Worm (Caenorhabditis elegans) whole organism, L1 larva: ENCODE measurements around the gene toca-1.
A peak's percentile ranks its signal among the peaks of the same experiment; 100 is the strongest.

Experiments used
- F16B12.6 ChIP-seq: fragments of 150-350 bp; optimal IDR thresholded peaks from 2 replicates; lab custom pipeline; 2014; ENCODE audit warnings: missing biosample characterization, missing genetic modification characterization
- aha-1 ChIP-seq: fragments of 150-350 bp; optimal IDR thresholded peaks from 2 replicates; lab custom pipeline; 2014; ENCODE audit warnings: missing biosample characterization, missing genetic modification characterization
- aly-2 ChIP-seq: fragments of 150-350 bp; optimal IDR thresholded peaks from 2 replicates; lab custom pipeline; 2014; ENCODE audit warnings: missing biosample characterization, missing genetic modification characterization
- blmp-1 ChIP-seq: fragments of 150-350 bp; optimal IDR thresholded peaks from 2 replicates; lab custom pipeline; 2014; ENCODE audit warnings: missing biosample characterization, missing genetic modification characterization
- ceh-63 ChIP-seq: fragments of 200-800 bp; sonication (Bioruptor generic); optimal IDR thresholded peaks from 2 replicates; lab custom pipeline; 2018; ENCODE audit warnings: mild to moderate bottlenecking, missing genetic modification characterization, missing compliant biosample characterization
- ceh-8 ChIP-seq: fragments of 200-800 bp; sonication (Bioruptor generic); optimal IDR thresholded peaks from 2 replicates; lab custom pipeline; 2018; ENCODE audit warnings: mild to moderate bottlenecking, missing genetic modification characterization, moderate library complexity, missing compliant biosample characterization
- ceh-82 ChIP-seq, 3 experiments: fragments of 150-350 bp in 1 of 3; sonication (generic microtip) in 2 of 3; optimal IDR thresholded peaks; 2 replicates each; lab custom pipeline; 2014 to 2017; ENCODE audit warnings: missing biosample characterization in 3 of 3, missing genetic modification characterization in 3 of 3
- ceh-88 ChIP-seq: fragments of 200-800 bp; sonication (Bioruptor generic); IDR thresholded peaks from 2 replicates; pipeline ENCODE4 v1.3.6; 2022; ENCODE audit warnings: missing genetic modification characterization, missing compliant biosample characterization
- ceh-90 ChIP-seq: sonication (generic microtip); optimal IDR thresholded peaks from 2 replicates; lab custom pipeline; 2016; ENCODE audit warnings: missing genetic modification characterization, missing compliant biosample characterization
- ces-1 ChIP-seq: fragments of 150-350 bp; optimal IDR thresholded peaks from 2 replicates; lab custom pipeline; 2014; ENCODE audit warnings: missing biosample characterization, missing genetic modification reagents, missing genetic modification characterization
- dpl-1 ChIP-seq, 3 experiments: fragments of 150-350 bp in 2 of 3; sonication (generic microtip) in 1 of 3; optimal IDR thresholded peaks; 2 replicates each; lab custom pipeline; 2014 to 2017; ENCODE audit warnings: missing biosample characterization in 3 of 3, missing genetic modification characterization in 3 of 3, missing genetic modification reagents in 3 of 3
- dsc-1 ChIP-seq: sonication (generic microtip); optimal IDR thresholded peaks from 2 replicates; lab custom pipeline; 2016; ENCODE audit warnings: mild to moderate bottlenecking, missing genetic modification characterization, missing compliant biosample characterization
- efl-1 ChIP-seq, 4 experiments: fragments of 150-350 bp; optimal IDR thresholded peaks in 3 of 4; peaks in 1 of 4; 1 replicate in 1 of 4; 2 replicates in 3 of 4; lab custom pipeline; 2014; ENCODE audit warnings: missing biosample characterization in 2 of 4, missing genetic modification characterization in 2 of 4, missing genetic modification reagents in 2 of 4
- elt-2 ChIP-seq: sonication (generic microtip); optimal IDR thresholded peaks from 2 replicates; lab custom pipeline; 2016; ENCODE audit warnings: missing genetic modification characterization, mild to moderate bottlenecking, inconsistent platforms, missing compliant biosample characterization, missing genetic modification reagents
- elt-3 ChIP-seq, 6 experiments: fragments of 150-350 bp in 1 of 6; sonication (generic microtip); optimal IDR thresholded peaks; 2 replicates each; lab custom pipeline; 2017 to 2018; ENCODE audit warnings: missing biosample characterization in 6 of 6, missing genetic modification characterization in 6 of 6, inconsistent platforms in 1 of 6
- fkh-10 ChIP-seq: sonication (generic microtip); optimal IDR thresholded peaks from 2 replicates; lab custom pipeline; 2017; ENCODE audit warnings: missing biosample characterization, missing genetic modification reagents, missing genetic modification characterization
- fkh-4 ChIP-seq: sonication (generic microtip); optimal IDR thresholded peaks from 2 replicates; lab custom pipeline; 2016; ENCODE audit warnings: missing compliant biosample characterization, missing genetic modification characterization, borderline replicate concordance
- fkh-8 ChIP-seq: sonication (generic microtip); optimal IDR thresholded peaks from 2 replicates; lab custom pipeline; 2016; ENCODE audit warnings: mild to moderate bottlenecking, missing genetic modification characterization, missing compliant biosample characterization
- hlh-4 ChIP-seq: sonication (generic microtip); optimal IDR thresholded peaks from 2 replicates; lab custom pipeline; 2016; ENCODE audit warnings: mild to moderate bottlenecking, missing genetic modification characterization, missing compliant biosample characterization
- irx-1 ChIP-seq: sonication (generic microtip); optimal IDR thresholded peaks from 2 replicates; lab custom pipeline; 2016; ENCODE audit warnings: missing genetic modification characterization, missing compliant biosample characterization
- isw-1 ChIP-seq: fragments of 200-800 bp; sonication (Bioruptor generic); IDR thresholded peaks from 2 replicates; pipeline ENCODE4 v1.3.6; 2022; ENCODE audit warnings: missing genetic modification characterization, missing compliant biosample characterization
- lin-14 ChIP-seq: fragments of 200-800 bp; sonication (Bioruptor generic); optimal IDR thresholded peaks from 2 replicates; lab custom pipeline; 2018; ENCODE audit warnings: mild to moderate bottlenecking, missing genetic modification characterization, moderate library complexity, missing compliant biosample characterization
- mab-9 ChIP-seq: fragments of 200-800 bp; sonication (Bioruptor generic); IDR thresholded peaks from 2 replicates; pipeline ENCODE4 v1.3.6; 2022; ENCODE audit warnings: missing genetic modification reagents, missing genetic modification characterization, missing compliant biosample characterization
- mdl-1 ChIP-seq, 2 experiments: fragments of 150-350 bp; optimal IDR thresholded peaks; 2 replicates each; lab custom pipeline; 2014 to 2017; ENCODE audit warnings: missing biosample characterization in 2 of 2, missing genetic modification characterization in 2 of 2, inconsistent platforms in 1 of 2
- mep-1 ChIP-seq: fragments of 150-350 bp; optimal IDR thresholded peaks from 2 replicates; lab custom pipeline; 2014; ENCODE audit warnings: missing biosample characterization, missing genetic modification characterization
- nhr-12 ChIP-seq: sonication (generic microtip); optimal IDR thresholded peaks from 2 replicates; lab custom pipeline; 2017; ENCODE audit warnings: missing biosample characterization, missing genetic modification characterization
- nhr-20 ChIP-seq: sonication (generic microtip); optimal IDR thresholded peaks from 2 replicates; lab custom pipeline; 2016; ENCODE audit warnings: mild to moderate bottlenecking, missing genetic modification characterization, missing compliant biosample characterization
- nhr-237 ChIP-seq: fragments of 150-350 bp; optimal IDR thresholded peaks from 2 replicates; lab custom pipeline; 2014; ENCODE audit warnings: missing biosample characterization, missing genetic modification characterization
- nhr-28 ChIP-seq: fragments of 150-350 bp; optimal IDR thresholded peaks from 2 replicates; lab custom pipeline; 2014; ENCODE audit warnings: missing biosample characterization, missing genetic modification characterization
- nhr-47 ChIP-seq: sonication (generic microtip); optimal IDR thresholded peaks from 2 replicates; lab custom pipeline; 2016; ENCODE audit warnings: mild to moderate bottlenecking, missing genetic modification characterization, moderate library complexity, missing compliant biosample characterization
- nhr-71 ChIP-seq: sonication (generic microtip); optimal IDR thresholded peaks from 2 replicates; lab custom pipeline; 2016; ENCODE audit warnings: mild to moderate bottlenecking, missing genetic modification characterization, moderate library complexity, missing compliant biosample characterization
- nhr-84 ChIP-seq: sonication (generic microtip); optimal IDR thresholded peaks from 2 replicates; lab custom pipeline; 2017; ENCODE audit warnings: missing biosample characterization, missing genetic modification characterization
- nhr-85 ChIP-seq: sonication (generic microtip); peaks from one replicate; lab custom pipeline; 2016; ENCODE audit warnings: missing genetic modification characterization, inconsistent platforms, missing compliant biosample characterization
- nhr-90 ChIP-seq: sonication (generic microtip); optimal IDR thresholded peaks from 2 replicates; lab custom pipeline; 2016; ENCODE audit warnings: mild to moderate bottlenecking, missing genetic modification characterization, missing compliant biosample characterization; ENCODE audit not compliant: poor library complexity
- pag-3 ChIP-seq: sonication (generic microtip); optimal IDR thresholded peaks from 2 replicates; lab custom pipeline; 2017; ENCODE audit warnings: missing genetic modification characterization, mild to moderate bottlenecking, missing compliant biosample characterization, antibody characterized with exemption, borderline replicate concordance; ENCODE audit not compliant: insufficient read depth
- pax-3 ChIP-seq: fragments of 200-800 bp; sonication (Bioruptor generic); optimal IDR thresholded peaks from 2 replicates; lab custom pipeline; 2018; ENCODE audit warnings: mild to moderate bottlenecking, missing genetic modification characterization, moderate library complexity, missing compliant biosample characterization
- skn-1 ChIP-seq: fragments of 150-350 bp; optimal IDR thresholded peaks from 2 replicates; lab custom pipeline; 2014; ENCODE audit warnings: missing biosample characterization, missing genetic modification characterization
- snu-23 ChIP-seq: sonication (generic microtip); optimal IDR thresholded peaks from 2 replicates; lab custom pipeline; 2016; ENCODE audit warnings: missing genetic modification characterization, missing compliant biosample characterization
- sox-4 ChIP-seq: sonication (generic microtip); optimal IDR thresholded peaks from 2 replicates; lab custom pipeline; 2016; ENCODE audit warnings: missing genetic modification characterization, missing compliant biosample characterization
- sptf-1 ChIP-seq: fragments of 150-350 bp; optimal IDR thresholded peaks from 2 replicates; lab custom pipeline; 2014; ENCODE audit warnings: missing biosample characterization, missing genetic modification characterization
- swsn-7 ChIP-seq: sonication (generic microtip); optimal IDR thresholded peaks from 2 replicates; lab custom pipeline; 2016; ENCODE audit warnings: missing genetic modification characterization, missing compliant biosample characterization
- tbx-2 ChIP-seq: sonication (generic microtip); optimal IDR thresholded peaks from 2 replicates; lab custom pipeline; 2016; ENCODE audit warnings: missing genetic modification characterization, missing compliant biosample characterization
- tlp-1 ChIP-seq: fragments of 150-350 bp; optimal IDR thresholded peaks from 2 replicates; lab custom pipeline; 2014; ENCODE audit warnings: missing biosample characterization, missing genetic modification characterization
- unc-130 ChIP-seq: fragments of 150-350 bp; optimal IDR thresholded peaks from 2 replicates; lab custom pipeline; 2017; ENCODE audit warnings: missing biosample characterization, missing genetic modification characterization, inconsistent platforms
- unc-62 ChIP-seq: fragments of 150-350 bp; optimal IDR thresholded peaks from 2 replicates; lab custom pipeline; 2014; ENCODE audit warnings: missing biosample characterization, missing genetic modification reagents, missing genetic modification characterization
- unc-86 ChIP-seq: sonication (generic microtip); optimal IDR thresholded peaks from 2 replicates; lab custom pipeline; 2016; ENCODE audit warnings: missing genetic modification characterization, missing compliant biosample characterization
- unc-98 ChIP-seq: fragments of 200-800 bp; sonication (Bioruptor generic); IDR thresholded peaks from 2 replicates; pipeline ENCODE4 v1.3.6; 2022; ENCODE audit warnings: missing genetic modification characterization, missing compliant biosample characterization
- zag-1 ChIP-seq: fragments of 150-350 bp; optimal IDR thresholded peaks from 2 replicates; lab custom pipeline; 2014; ENCODE audit warnings: missing biosample characterization, missing genetic modification characterization
- ztf-11 ChIP-seq, 2 experiments: sonication (generic microtip); optimal IDR thresholded peaks; 2 replicates each; lab custom pipeline; 2016 to 2017; ENCODE audit warnings: missing genetic modification characterization in 2 of 2, missing biosample characterization in 1 of 2, missing compliant biosample characterization in 1 of 2

toca-1 gene

ce11 chrX:1536138-1536537 is 14.9 kb upstream of the toca-1 start, which contains the start of gene K06A9.2 (continued):
- no peak for TF ChIP-seq zag-1
- TF ChIP-seq nhr-237 (tag; lab: Kevin White, UChicago): no peak
- TF ChIP-seq ceh-88 (GFP tag; lab: Robert Waterston, UW): no peak
- TF ChIP-seq unc-86 (tag; lab: Kevin White, UChicago): no peak
- TF ChIP-seq ztf-11 (tag; optimal IDR thresholded peaks at IDR 0.05; lab: Kevin White, UChicago): no peak
- no peak for TF ChIP-seq ceh-63
- no peak for TF ChIP-seq sptf-1
- TF ChIP-seq ceh-82 (tag; optimal IDR thresholded peaks at IDR 0.05; lab: Kevin White, UChicago): no peak
- TF ChIP-seq fkh-4 (tag; lab: Kevin White, UChicago): no peak
- TF ChIP-seq pax-3: no peak
- peak; percentile 76 for TF ChIP-seq lin-14 (GFP tag; lab: Kevin White, UChicago)
- no peak for TF ChIP-seq aly-2 (tag; lab: Kevin White, UChicago)
- TF ChIP-seq ceh-90 (tag; lab: Kevin White, UChicago): no peak
- peak; percentile 14 for TF ChIP-seq swsn-7 (tag; lab: Kevin White, UChicago)
- peak; percentile 67 for TF ChIP-seq skn-1 (tag; lab: Kevin White, UChicago)
- TF ChIP-seq unc-130: peak; percentile 30
- TF ChIP-seq F16B12.6: no peak
- TF ChIP-seq ces-1 (GFP tag; lab: Kevin White, UChicago): no peak
- peak; percentile 84 for TF ChIP-seq nhr-71 (tag; lab: Kevin White, UChicago)
- TF ChIP-seq tlp-1 (tag; lab: Kevin White, UChicago): no peak
- TF ChIP-seq nhr-47 (tag; lab: Kevin White, UChicago): no peak
- TF ChIP-seq dsc-1 (tag; lab: Kevin White, UChicago): peak; percentile 11
- TF ChIP-seq isw-1: no peak
- TF ChIP-seq unc-62: no peak
- TF ChIP-seq snu-23 (GFP tag; lab: Kevin White, UChicago): peak; percentile 58
- no peak for TF ChIP-seq hlh-4 (tag; lab: Kevin White, UChicago)
- TF ChIP-seq nhr-85: peak; percentile 56
- TF ChIP-seq aha-1 (tag; lab: Kevin White, UChicago): no peak
- peak; percentile 6 for TF ChIP-seq irx-1 (tag; lab: Kevin White, UChicago)
- peak; percentile 61 for TF ChIP-seq nhr-20 (tag; lab: Kevin White, UChicago)
- TF ChIP-seq tbx-2 (tag; lab: Kevin White, UChicago): peak; percentile 61
- TF ChIP-seq nhr-12 (tag; lab: Kevin White, UChicago): no peak
- no peak for TF ChIP-seq blmp-1
- TF ChIP-seq unc-98 (GFP tag; lab: Robert Waterston, UW): no peak
- peak in 1 of 2 experiments; percentile 39 for TF ChIP-seq mdl-1 (tag; optimal IDR thresholded peaks at IDR 0.05; lab: Kevin White, UChicago)
- TF ChIP-seq dpl-1 (GFP tag; optimal IDR thresholded peaks at IDR 0.05; lab: Kevin White, UChicago): no peak
- TF ChIP-seq fkh-10 (GFP tag; lab: Kevin White, UChicago): no peak
- no peak for TF ChIP-seq ceh-8 (GFP tag; lab: Kevin White, UChicago)
- peak; percentile 35 for TF ChIP-seq mep-1 (tag; lab: Kevin White, UChicago)
- TF ChIP-seq sox-4 (tag; lab: Kevin White, UChicago): no peak
- TF ChIP-seq, all 84 proteins: peak for 19

ce11 chrX:1535261-1535660 is 14.0 kb upstream of the toca-1 start, which contains the start of gene K06A9.3:
Gene K06A9.3 (minus strand): TSS chrX:1535361.
- TF ChIP-seq nhr-71 (tag; lab: Kevin White, UChicago): no peak
- TF ChIP-seq elt-3 (tag; optimal IDR thresholded peaks at IDR 0.05; lab: Kevin White, UChicago): no peak
- no peak for TF ChIP-seq nhr-90
- TF ChIP-seq unc-98 (GFP tag; lab: Robert Waterston, UW): no peak
- TF ChIP-seq dpl-1 (GFP tag; optimal IDR thresholded peaks at IDR 0.05; lab: Kevin White, UChicago): no peak
- no peak for TF ChIP-seq skn-1 (tag; lab: Kevin White, UChicago)
- TF ChIP-seq pag-3 (tag; lab: Kevin White, UChicago): no peak
- no peak for TF ChIP-seq mab-9 (GFP tag; lab: Robert Waterston, UW)
- TF ChIP-seq ces-1 (GFP tag; lab: Kevin White, UChicago): no peak
- TF ChIP-seq efl-1 (optimal IDR thresholded peaks at IDR 0.05; lab: Kevin White, UChicago): no peak
- no peak for TF ChIP-seq efl-1 (GFP tag; optimal IDR thresholded peaks at IDR 0.05 in 1 of 2; lab: Kevin White, UChicago)
- TF ChIP-seq elt-2 (tag; lab: Kevin White, UChicago): no peak
- TF ChIP-seq fkh-4 (tag; lab: Kevin White, UChicago): no peak
- no peak for TF ChIP-seq nhr-28 (tag; lab: Kevin White, UChicago)
- no peak for TF ChIP-seq sox-4 (tag; lab: Kevin White, UChicago)
- TF ChIP-seq hlh-4 (tag; lab: Kevin White, UChicago): no peak
- no peak for TF ChIP-seq fkh-8 (tag; lab: Kevin White, UChicago)
- no peak for TF ChIP-seq nhr-84
- TF ChIP-seq pax-3: no peak
